Worm (Caenorhabditis elegans) whole organism, L4 larva: ENCODE data around the gene R03H10.7.

Experiments used
- ceh-20 ChIP-seq: fragments of 200-800 bp; sonication (Bioruptor generic); IDR thresholded peaks from 2 replicates; pipeline ENCODE4 v1.3.6; 2022; ENCODE audit warnings: missing genetic modification reagents, missing genetic modification characterization, missing compliant biosample characterization
- daf-16 ChIP-seq, 3 experiments: sonication (generic microtip); optimal IDR thresholded peaks; 2 replicates each; lab custom pipeline; 2016 to 2017; ENCODE audit warnings: missing genetic modification characterization in 3 of 3, missing genetic modification reagents in 3 of 3, mild to moderate bottlenecking in 2 of 3, missing compliant biosample characterization in 2 of 3, missing biosample characterization in 1 of 3, moderate library complexity in 1 of 3
- lin-13 ChIP-seq: fragments of 150-350 bp; optimal IDR thresholded peaks from 2 replicates; lab custom pipeline; 2014; ENCODE audit warnings: missing biosample characterization, missing genetic modification reagents, missing genetic modification characterization
- vab-7 ChIP-seq: fragments of 200-800 bp; sonication (Bioruptor generic); IDR thresholded peaks from 2 replicates; pipeline ENCODE4 v1.3.6; 2022; ENCODE audit warnings: missing genetic modification reagents, missing genetic modification characterization, missing compliant biosample characterization

ce11 chrII:4222983-4223382, 44.2 kb upstream of the R03H10.7 start, which contains the start of gene C16A11.5:
- TF ChIP-seq daf-16 (GFP tag; optimal IDR thresholded peaks at IDR 0.05; lab: Kevin White, UChicago) (no peak), daf-16 (tag; optimal IDR thresholded peaks at IDR 0.05; lab: Kevin White, UChicago) (no peak), ceh-20 (GFP tag; lab: Robert Waterston, UW) (no peak), lin-13 (no peak), vab-7 (GFP tag; lab: Robert Waterston, UW) (no peak)
